Fruit fly (Drosophila melanogaster) Kc167 (cell line): ENCODE results near the gene ringer.

Experiments
- Myc ChIP-seq: fragments of >200 bp; optimal IDR thresholded peaks from 2 replicates; lab custom pipeline; 2017; ENCODE audit warnings: missing external identifiers
- Sin3A ChIP-seq: fragments of >200 bp; optimal IDR thresholded peaks from 2 replicates; lab custom pipeline; 2018; ENCODE audit warnings: missing external identifiers
- insv ChIP-seq: fragments of >200 bp; optimal IDR thresholded peaks from 3 replicates; lab custom pipeline; 2018; ENCODE audit warnings: missing external identifiers

- TF ChIP-seq Myc (lab: Kevin White, UChicago) (no peak), insv (lab: Kevin White, UChicago) (no peak), Sin3A (lab: Kevin White, UChicago) (no peak)
These were observed 34.5 kb upstream of the ringer start for dm6 chr3L:16393700-16394099.
